Comparison of ENCODE assay signal across 2 fruit fly cellular contexts in the genomic region with DNA sequence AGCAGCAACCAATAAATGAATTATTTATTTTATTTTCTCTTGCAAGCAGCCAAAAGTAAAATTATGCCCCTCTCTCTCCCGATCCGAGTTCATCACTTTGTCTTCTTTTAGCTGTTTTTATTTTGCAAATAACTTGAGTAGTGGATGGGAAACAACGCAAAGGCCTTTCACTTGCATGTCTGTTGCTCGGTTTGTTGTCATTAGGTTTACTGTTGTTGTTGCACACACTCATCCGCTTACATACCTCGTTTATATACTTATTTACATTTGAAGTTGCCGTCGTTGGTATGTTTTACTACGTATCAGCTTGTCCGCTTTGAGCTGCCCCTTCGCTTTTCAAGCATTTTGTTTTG.
TF ChIP-seq lines count a peak whose summit lies in the region.

No protein-coding gene starts in this region.

- no peak for TF ChIP-seq CTCF in whole organism, embryonic (GFP tag; optimal IDR thresholded peaks at IDR 0.05; lab: Kevin White, UChicago)

TF ChIP-seq in whole organism, adult, 20 proteins besides CTCF, POLR2A, EP300 and RAD21:
- peak; percentile 93 for TF ChIP-seq kay (GFP tag; lab: Kevin White, UChicago; ENCODE audit: borderline replicate concordance)
- no peak for TF ChIP-seq pad (GFP tag; optimal IDR thresholded peaks at IDR 0.05; lab: Kevin White, UChicago)
TF ChIP-seq in whole organism, adult: peak in this region for 1.

TF ChIP-seq in whole organism, embryonic, 481 proteins besides CTCF, POLR2A, EP300 and RAD21:
- TF ChIP-seq CG6683 (GFP tag; optimal IDR thresholded peaks at IDR 0.05; lab: Kevin White, UChicago), result no peak
- peak; percentile 88 for TF ChIP-seq CG4360 (GFP tag; IDR thresholded peaks at IDR 0.05; lab: Robert Waterston, UW)
- TF ChIP-seq nerfin-2 (GFP tag; IDR thresholded peaks at IDR 0.05; lab: Robert Waterston, UW; ENCODE audit: partially characterized antibody), result no peak
- peak; percentile 42 for TF ChIP-seq Blimp-1 (GFP tag; optimal IDR thresholded peaks at IDR 0.05; lab: Kevin White, UChicago)
- TF ChIP-seq Hr3 (GFP tag; optimal IDR thresholded peaks at IDR 0.05; lab: Kevin White, UChicago), result no peak
- peak; percentile 29 for TF ChIP-seq Ets65A (GFP tag; lab: Kevin White, UChicago)
- 0 out of 3 replicates have a peak, but pooled peaks have one; percentile 17 for TF ChIP-seq ci (GFP tag; IDR thresholded peaks at IDR 0.05; lab: Robert Waterston, UW)
- TF ChIP-seq CG32767 (GFP tag; IDR thresholded peaks at IDR 0.05; lab: Robert Waterston, UW), result no peak
- TF ChIP-seq Stat92E (GFP tag; optimal IDR thresholded peaks at IDR 0.05; lab: Kevin White, UChicago), result peak in 1 of 3 experiments; percentile 36
- TF ChIP-seq CG16863 (GFP tag; optimal IDR thresholded peaks at IDR 0.05; lab: Kevin White, UChicago), result no peak
- no peak for TF ChIP-seq CG4282 (GFP tag; optimal IDR thresholded peaks at IDR 0.05; lab: Kevin White, UChicago)
- TF ChIP-seq eve (GFP tag; optimal IDR thresholded peaks at IDR 0.05; lab: Kevin White, UChicago), result peak in 1 of 2 experiments; percentile 83
